Worm (Caenorhabditis elegans) whole organism, mixed stage, embryonic: ENCODE data around the gene T05H10.8.

Source experiments
- blmp-1 ChIP-seq: fragments of 150-350 bp; optimal IDR thresholded peaks from 2 replicates; lab custom pipeline; 2014; ENCODE audit warnings: missing biosample characterization, missing genetic modification characterization
- ceh-39 ChIP-seq: fragments of 150-350 bp; optimal IDR thresholded peaks from 2 replicates; lab custom pipeline; 2014; ENCODE audit warnings: missing biosample characterization, missing genetic modification characterization
- drap-1 ChIP-seq: fragments of 200-800 bp; sonication (Bioruptor generic); optimal IDR thresholded peaks from 3 replicates; lab custom pipeline; 2018; ENCODE audit warnings: mild to moderate bottlenecking, missing genetic modification characterization, missing compliant biosample characterization
- elt-1 ChIP-seq: sonication (generic microtip); optimal IDR thresholded peaks from 2 replicates; lab custom pipeline; 2017; ENCODE audit warnings: missing genetic modification characterization, mild to moderate bottlenecking, missing compliant biosample characterization, antibody characterized with exemption, moderate library complexity, borderline replicate concordance; ENCODE audit not compliant: insufficient read depth
- hlh-1 ChIP-seq: fragments of 150-350 bp; optimal IDR thresholded peaks from 2 replicates; lab custom pipeline; 2014; ENCODE audit warnings: missing biosample characterization, missing genetic modification reagents, missing genetic modification characterization
- mab-5 ChIP-seq: fragments of 150-350 bp; optimal IDR thresholded peaks from 2 replicates; lab custom pipeline; 2014; ENCODE audit warnings: missing biosample characterization, missing genetic modification characterization
- mep-1 ChIP-seq: fragments of 150-350 bp; optimal IDR thresholded peaks from 2 replicates; lab custom pipeline; 2017; ENCODE audit warnings: missing biosample characterization, missing genetic modification reagents, missing genetic modification characterization, inconsistent platforms
- nhr-28 ChIP-seq: fragments of 150-350 bp; optimal IDR thresholded peaks from 2 replicates; lab custom pipeline; 2014; ENCODE audit warnings: missing biosample characterization, missing genetic modification characterization
- pha-4 ChIP-seq: fragments of 150-350 bp; optimal IDR thresholded peaks from 2 replicates; lab custom pipeline; 2018; ENCODE audit warnings: missing biosample characterization, missing genetic modification reagents, missing genetic modification characterization
- snpc-4 ChIP-seq: fragments of 150-350 bp; optimal IDR thresholded peaks from 2 replicates; lab custom pipeline; 2014; ENCODE audit warnings: missing biosample characterization, missing genetic modification characterization
- unc-39 ChIP-seq: fragments of 150-350 bp; optimal IDR thresholded peaks from 2 replicates; lab custom pipeline; 2014; ENCODE audit warnings: missing biosample characterization, missing genetic modification characterization
- unc-62 ChIP-seq: fragments of 150-350 bp; optimal IDR thresholded peaks from 2 replicates; lab custom pipeline; 2014; ENCODE audit warnings: missing biosample characterization, missing genetic modification reagents, missing genetic modification characterization
- ztf-11 ChIP-seq: fragments of 150-350 bp; optimal IDR thresholded peaks from 2 replicates; lab custom pipeline; 2014; ENCODE audit warnings: missing biosample characterization, missing genetic modification characterization

DNA sequence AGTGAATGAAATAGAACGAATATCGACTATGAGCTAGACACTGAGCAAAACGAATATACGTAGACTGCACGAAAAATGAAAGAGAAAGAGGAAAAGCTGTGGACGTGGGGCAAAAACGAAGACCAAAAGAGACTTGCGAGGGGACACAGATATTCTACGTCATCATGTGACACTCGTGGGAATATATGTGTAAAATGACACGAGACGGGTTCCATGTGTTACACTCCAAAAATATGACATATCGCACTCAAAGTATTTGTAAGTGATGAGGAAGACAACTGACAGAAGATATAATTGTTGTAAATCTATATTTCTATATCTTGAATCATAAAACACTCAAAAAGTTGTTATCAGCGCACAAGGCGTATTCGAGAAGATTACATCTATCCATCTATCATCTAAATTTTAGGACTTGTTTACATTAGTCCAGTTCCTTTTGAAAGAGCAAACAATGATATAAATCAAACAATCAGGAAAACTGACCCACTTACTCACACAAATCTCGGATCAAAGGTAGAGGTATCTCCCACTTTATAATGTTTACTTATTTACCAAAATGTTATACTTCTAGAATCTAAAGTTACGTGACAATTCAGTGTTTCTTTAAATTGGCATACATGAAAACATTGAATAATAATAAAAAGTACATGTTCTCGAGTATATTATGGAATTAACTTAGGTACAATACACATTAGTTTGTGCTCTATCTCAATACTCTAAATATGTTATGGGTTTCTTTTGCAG lies 13.1 kb downstream of the T05H10.8 start:
- TF ChIP-seq unc-62 (peak; percentile 84), nhr-28 (tag; lab: Kevin White, UChicago) (no peak), snpc-4 (tag; lab: Kevin White, UChicago) (no peak), pha-4 (no peak), elt-1 (tag; lab: Kevin White, UChicago) (no peak), ceh-39 (tag; lab: Kevin White, UChicago) (no peak), ztf-11 (tag; lab: Kevin White, UChicago) (no peak), drap-1 (GFP tag; lab: Kevin White, UChicago) (no peak), blmp-1 (tag; lab: Kevin White, UChicago) (no peak), hlh-1 (tag; lab: Kevin White, UChicago) (peak; percentile 50), mep-1 (no peak), unc-39 (tag; lab: Kevin White, UChicago) (no peak), mab-5 (tag; lab: Kevin White, UChicago) (no peak)
